Worm (Caenorhabditis elegans) whole organism, early embryonic: Measurements from ENCODE around the gene srg-4.

Experiments
- B0310.2 ChIP-seq: sonication (generic microtip); optimal IDR thresholded peaks from 2 replicates; lab custom pipeline; 2016; ENCODE audit warnings: mild to moderate bottlenecking, missing genetic modification characterization, missing compliant biosample characterization
- ama-1 ChIP-seq: fragments of 150-350 bp; optimal IDR thresholded peaks from 2 replicates; lab custom pipeline; 2014
- ets-7 ChIP-seq: sonication (generic microtip); optimal IDR thresholded peaks from 2 replicates; lab custom pipeline; 2016; ENCODE audit warnings: missing genotype, missing genetic modification characterization, missing compliant biosample characterization
- flt-1 ChIP-seq: fragments of 200-800 bp; sonication (Bioruptor generic); IDR thresholded peaks from 2 replicates; pipeline ENCODE4 v1.3.6; 2022; ENCODE audit warnings: missing genetic modification characterization, missing compliant biosample characterization
- hmbx-1 ChIP-seq: sonication (generic microtip); optimal IDR thresholded peaks from 2 replicates; lab custom pipeline; 2016; ENCODE audit warnings: mild to moderate bottlenecking, missing genetic modification characterization, missing compliant biosample characterization
- tbx-11 ChIP-seq: fragments of 200-800 bp; sonication (Bioruptor generic); IDR thresholded peaks from 2 replicates; pipeline ENCODE4 v1.3.6; 2022; ENCODE audit warnings: missing genetic modification characterization, missing compliant biosample characterization

- no peak for TF ChIP-seq tbx-11 (GFP tag; lab: Robert Waterston, UW)
- no peak for TF ChIP-seq flt-1 (GFP tag; lab: Robert Waterston, UW)
- no peak for TF ChIP-seq ets-7 (tag; lab: Kevin White, UChicago)
- no peak for TF ChIP-seq ama-1 (lab: Kevin White, UChicago)
- no peak for TF ChIP-seq B0310.2 (tag; lab: Kevin White, UChicago)
- TF ChIP-seq hmbx-1 (tag; lab: Kevin White, UChicago) = no peak
Observed at ce11 chrIII:6265911-6266310, 4.0 kb upstream of the srg-4 start, which contains the start of gene srg-6.
